Worm (Caenorhabditis elegans): ENCODE measurements around the gene wrb-1.

Gene wrb-1

DNA sequence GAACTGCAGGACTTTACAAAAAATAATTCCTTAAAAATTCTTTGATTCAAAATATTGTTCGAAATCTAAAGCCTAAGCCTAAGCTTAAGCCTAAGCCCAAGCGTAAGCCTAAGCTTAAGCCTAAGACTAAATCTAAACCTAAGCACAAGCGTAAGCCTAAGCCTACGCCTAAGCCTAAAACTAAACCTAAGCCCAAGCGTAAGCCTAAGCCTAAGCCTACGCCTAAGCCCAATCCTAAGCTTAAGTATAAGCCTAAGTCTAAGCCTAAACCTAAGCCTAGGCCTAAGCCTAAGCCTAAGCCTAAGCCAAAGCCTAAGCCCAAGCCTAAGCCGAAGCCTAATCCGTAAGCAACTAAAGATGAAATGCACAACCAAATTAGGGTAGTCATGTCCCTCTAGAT is 34.7 kb downstream of the wrb-1 start:
- TF ChIP-seq lin-39 (tag; optimal IDR thresholded peaks at IDR 0.05) (no peak), nhr-76 (tag; optimal IDR thresholded peaks at IDR 0.05) (no peak), isw-1 (GFP tag; IDR thresholded peaks at IDR 0.05) (no peak), nhr-237 (tag; optimal IDR thresholded peaks at IDR 0.05) (no peak)

DNA sequence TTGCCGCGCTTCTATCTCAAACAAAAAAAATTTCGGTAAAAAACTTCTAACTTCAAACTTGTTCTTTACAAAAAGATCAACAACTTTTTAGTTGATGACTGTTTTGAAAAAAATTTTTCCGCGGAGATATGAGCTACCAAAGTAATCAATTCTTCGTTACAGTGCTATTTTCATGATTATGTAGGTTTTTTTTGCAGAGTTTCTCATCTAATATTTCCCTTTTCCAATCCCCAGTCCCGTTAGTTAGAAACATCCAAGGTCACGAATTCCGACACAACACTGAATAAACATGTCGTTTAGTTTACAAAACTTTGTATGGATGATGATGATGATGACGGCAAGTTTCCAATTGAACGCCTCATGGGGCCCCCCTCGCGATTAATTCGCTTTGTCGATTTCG is 36.7 kb downstream of the wrb-1 start:
- TF ChIP-seq nhr-85 (tag) (peak; percentile 29), nhr-12 (tag; optimal IDR thresholded peaks at IDR 0.05) (no peak)

DNA sequence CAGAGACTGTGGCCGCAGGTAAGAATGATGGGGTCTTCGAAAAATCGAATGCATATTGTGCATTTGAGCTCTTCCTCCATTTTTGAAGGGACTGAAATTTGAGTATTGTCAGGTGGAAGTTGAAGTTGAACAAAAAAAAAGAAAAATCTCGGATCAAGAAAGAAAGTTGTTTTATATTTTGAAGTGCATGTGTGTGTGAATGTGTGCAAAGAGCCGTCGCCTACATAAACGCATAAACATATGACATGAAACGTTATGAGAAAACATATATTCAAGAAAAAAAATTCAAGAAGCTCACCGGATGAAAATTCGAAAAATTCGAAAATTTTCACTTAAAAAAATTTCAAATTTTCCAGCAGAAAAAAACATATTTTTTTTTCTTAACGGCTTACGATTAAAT is 39.5 kb downstream of the wrb-1 start, which contains the start of gene madd-2:
TSS of gene madd-2 (minus strand) at position 101 of the 400 bp plus-strand sequence.
- TF ChIP-seq snu-23 (GFP tag; optimal IDR thresholded peaks at IDR 0.05) (no peak), nhr-85 (tag) (peak; percentile 11)

DNA sequence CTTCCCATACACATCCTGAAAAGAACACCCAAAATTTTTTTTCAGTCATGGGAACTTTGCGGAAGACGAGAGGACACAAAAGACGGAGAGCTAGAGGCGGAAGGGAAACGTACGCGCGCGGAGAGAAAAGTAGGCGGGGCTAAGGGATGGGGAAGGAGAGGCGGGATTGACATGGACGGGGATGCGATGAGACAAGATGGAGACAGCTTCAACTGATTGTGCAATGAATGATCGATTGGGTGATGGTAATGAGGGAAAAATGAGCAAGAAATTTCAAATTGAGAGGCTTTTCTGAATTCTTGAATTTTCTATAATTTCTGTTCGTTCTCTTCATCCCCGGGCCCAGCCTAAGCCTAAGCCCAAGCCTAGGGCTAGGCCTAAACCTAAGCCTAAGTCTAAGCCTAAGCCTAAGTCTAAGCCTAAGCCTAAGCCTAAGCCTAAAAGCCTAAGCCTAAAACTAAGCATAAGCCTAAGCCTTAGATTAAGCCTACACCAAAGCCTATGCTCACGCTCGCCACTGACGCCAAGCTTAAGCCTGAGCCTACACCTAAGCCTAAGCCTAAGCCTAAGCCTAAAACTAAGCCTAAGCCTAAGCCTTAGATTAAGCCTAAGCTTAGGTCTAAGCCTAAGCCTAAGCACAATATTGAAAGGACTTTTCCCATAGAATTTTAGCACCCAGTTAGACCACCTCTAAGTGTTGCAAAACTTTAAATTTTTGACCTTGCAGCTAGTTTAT is 40.6 kb downstream of the wrb-1 start:
- no peak for TF ChIP-seq nhr-19 (GFP tag; conservative IDR thresholded peaks at IDR 0.05)
- peak; percentile 27 for TF ChIP-seq lin-14 (GFP tag; optimal IDR thresholded peaks at IDR 0.05)
- no peak for TF ChIP-seq aly-2 (tag; optimal IDR thresholded peaks at IDR 0.05)
- no peak for TF ChIP-seq skn-1 (tag; optimal IDR thresholded peaks at IDR 0.05)
- TF ChIP-seq unc-86 (tag; optimal IDR thresholded peaks at IDR 0.05), result no peak
- no peak for TF ChIP-seq F16B12.6 (tag; optimal IDR thresholded peaks at IDR 0.05)
- no peak for TF ChIP-seq nhr-20 (tag; optimal IDR thresholded peaks at IDR 0.05)
- no peak for TF ChIP-seq fkh-4 (tag; optimal IDR thresholded peaks at IDR 0.05; ENCODE audit: borderline replicate concordance)
- TF ChIP-seq snu-23 (GFP tag; optimal IDR thresholded peaks at IDR 0.05), result no peak
- no peak for TF ChIP-seq efl-1 (optimal IDR thresholded peaks at IDR 0.05)
- peak in 1 of 2 experiments; percentile 73 for TF ChIP-seq efl-1 (GFP tag; optimal IDR thresholded peaks at IDR 0.05 in 1 of 2)
- TF ChIP-seq elt-3 (tag; optimal IDR thresholded peaks at IDR 0.05), result no peak
- TF ChIP-seq tlp-1 (tag; optimal IDR thresholded peaks at IDR 0.05), result no peak
- no peak for TF ChIP-seq dsc-1 (tag; optimal IDR thresholded peaks at IDR 0.05)
- TF ChIP-seq mdl-1 (tag; optimal IDR thresholded peaks at IDR 0.05), result no peak
- peak; percentile 10 for TF ChIP-seq nhr-85 (tag)
- TF ChIP-seq nhr-84 (tag; optimal IDR thresholded peaks at IDR 0.05), result no peak

- no peak for TF ChIP-seq mdl-1 (tag; optimal IDR thresholded peaks at IDR 0.05)
- TF ChIP-seq elt-3 (tag; optimal IDR thresholded peaks at IDR 0.05), result no peak
- TF ChIP-seq efl-3 (GFP tag; optimal IDR thresholded peaks at IDR 0.05), result no peak
- TF ChIP-seq nhr-12 (tag; optimal IDR thresholded peaks at IDR 0.05), result no peak
- TF ChIP-seq efl-1 (optimal IDR thresholded peaks at IDR 0.05), result no peak
- TF ChIP-seq efl-1 (GFP tag; optimal IDR thresholded peaks at IDR 0.05 in 1 of 2), result no peak
- TF ChIP-seq zip-4 (GFP tag; optimal IDR thresholded peaks at IDR 0.05), result no peak
These were observed 46.6 kb downstream of the wrb-1 start for ce11 chrV:1242432-1242831.

ce11 chrV:1243011-1243410 is 47.1 kb downstream of the wrb-1 start:
- TF ChIP-seq aly-2 (tag; optimal IDR thresholded peaks at IDR 0.05) (no peak), lin-14 (GFP tag; optimal IDR thresholded peaks at IDR 0.05) (peak; percentile 92), ceh-88 (GFP tag; IDR thresholded peaks at IDR 0.05) (no peak), fkh-8 (tag; optimal IDR thresholded peaks at IDR 0.05) (no peak), sox-4 (tag; optimal IDR thresholded peaks at IDR 0.05) (no peak), C16A3.4 (tag; optimal IDR thresholded peaks at IDR 0.05) (no peak), dpl-1 (GFP tag; optimal IDR thresholded peaks at IDR 0.05) (no peak), rnt-1 (tag; optimal IDR thresholded peaks at IDR 0.05) (peak; percentile 39), nhr-71 (tag; optimal IDR thresholded peaks at IDR 0.05) (peak; percentile 41), blmp-1 (tag; optimal IDR thresholded peaks at IDR 0.05) (no peak), ama-1 (optimal IDR thresholded peaks at IDR 0.05) (no peak), skn-1 (tag; optimal IDR thresholded peaks at IDR 0.05) (no peak), dsc-1 (tag; optimal IDR thresholded peaks at IDR 0.05) (no peak), mep-1 (tag; optimal IDR thresholded peaks at IDR 0.05) (peak; percentile 5)
